Worm (Caenorhabditis elegans): ENCODE measurements around the gene F47B8.2.

DNA sequence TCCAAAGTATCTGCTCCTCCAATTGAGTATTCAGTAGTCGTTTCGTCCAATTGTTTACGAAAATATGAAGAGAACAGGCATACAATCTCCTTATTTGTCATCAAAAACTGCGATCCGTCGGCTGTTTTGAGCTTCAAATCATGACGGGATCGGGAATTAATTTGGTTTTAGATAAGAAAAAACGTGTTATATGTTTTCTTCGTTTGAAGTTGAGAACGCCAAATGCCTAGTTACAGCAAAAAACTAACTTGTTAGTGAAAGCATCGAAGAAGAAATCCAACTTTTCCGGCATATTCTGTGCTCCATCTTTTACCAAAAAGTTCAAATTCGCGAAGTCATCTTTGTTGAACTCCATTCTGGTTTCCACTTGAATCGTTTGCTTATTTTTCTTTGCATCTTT lies 27.1 kb downstream of the F47B8.2 start, which contains the start of gene F14D7.1:
- TF ChIP-seq elt-1 (tag; optimal IDR thresholded peaks at IDR 0.05; ENCODE audit: borderline replicate concordance, insufficient read depth) = no peak
- TF ChIP-seq sptf-1 (tag; optimal IDR thresholded peaks at IDR 0.05) = no peak
- no peak for TF ChIP-seq nhr-2 (tag; optimal IDR thresholded peaks at IDR 0.05)
- TF ChIP-seq nhr-12 (tag; optimal IDR thresholded peaks at IDR 0.05) = no peak
- no peak for TF ChIP-seq unc-39 (tag; optimal IDR thresholded peaks at IDR 0.05)
- TF ChIP-seq elt-3 (tag; optimal IDR thresholded peaks at IDR 0.05) = no peak

Data from whole organism, mixed stage, embryonic.